Worm (Caenorhabditis elegans) whole organism, mixed stage, embryonic: ENCODE data around the gene fbxb-41.

Experiments
- ceh-83 ChIP-seq: fragments of 200-800 bp; sonication (Bioruptor generic); optimal IDR thresholded peaks from 2 replicates; lab custom pipeline; 2018; ENCODE audit warnings: mild to moderate bottlenecking, missing genetic modification characterization, missing compliant biosample characterization
- mep-1 ChIP-seq: fragments of 150-350 bp; optimal IDR thresholded peaks from 2 replicates; lab custom pipeline; 2017; ENCODE audit warnings: missing biosample characterization, missing genetic modification reagents, missing genetic modification characterization, inconsistent platforms
- nhr-12 ChIP-seq: fragments of 150-350 bp; optimal IDR thresholded peaks from 2 replicates; lab custom pipeline; 2014; ENCODE audit warnings: missing biosample characterization, missing genetic modification characterization
- nhr-2 ChIP-seq: fragments of 150-350 bp; optimal IDR thresholded peaks from 2 replicates; lab custom pipeline; 2014; ENCODE audit warnings: missing biosample characterization, missing genetic modification characterization
- nhr-28 ChIP-seq: fragments of 150-350 bp; optimal IDR thresholded peaks from 2 replicates; lab custom pipeline; 2014; ENCODE audit warnings: missing biosample characterization, missing genetic modification characterization
- snpc-4 ChIP-seq: fragments of 150-350 bp; optimal IDR thresholded peaks from 2 replicates; lab custom pipeline; 2014; ENCODE audit warnings: missing biosample characterization, missing genetic modification characterization
- unc-39 ChIP-seq: fragments of 150-350 bp; optimal IDR thresholded peaks from 2 replicates; lab custom pipeline; 2014; ENCODE audit warnings: missing biosample characterization, missing genetic modification characterization
- unc-62 ChIP-seq: fragments of 150-350 bp; optimal IDR thresholded peaks from 2 replicates; lab custom pipeline; 2014; ENCODE audit warnings: missing biosample characterization, missing genetic modification reagents, missing genetic modification characterization
- ztf-11 ChIP-seq: fragments of 150-350 bp; optimal IDR thresholded peaks from 2 replicates; lab custom pipeline; 2014; ENCODE audit warnings: missing biosample characterization, missing genetic modification characterization

DNA sequence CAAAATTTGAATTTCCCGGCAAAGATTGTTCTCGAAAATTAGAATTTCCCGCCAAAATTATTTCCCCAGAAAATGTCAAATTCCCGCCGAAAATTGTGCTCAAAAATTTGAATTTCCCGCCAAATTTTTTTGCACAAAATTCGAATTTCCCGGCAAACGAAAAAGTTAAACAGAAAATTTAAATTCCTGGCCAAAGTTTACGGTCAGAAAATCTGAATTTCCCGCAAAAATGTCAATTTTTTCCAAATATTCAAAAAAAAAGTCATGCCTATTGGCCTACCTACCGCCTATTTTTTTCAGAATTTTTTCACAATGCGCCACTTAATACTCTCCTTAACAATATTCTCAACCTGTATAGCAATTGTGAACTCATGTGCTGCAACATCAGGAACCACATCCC lies 40.7 kb upstream of the fbxb-41 start, which contains the start of gene K02E7.1:
- no peak for TF ChIP-seq nhr-2 (tag; lab: Kevin White, UChicago)
- TF ChIP-seq snpc-4 (tag; lab: Kevin White, UChicago): no peak
- TF ChIP-seq unc-39: no peak
- no peak for TF ChIP-seq mep-1 (tag; lab: Kevin White, UChicago)
- TF ChIP-seq ztf-11: no peak
- no peak for TF ChIP-seq nhr-12 (tag; lab: Kevin White, UChicago)
- no peak for TF ChIP-seq nhr-28 (tag; lab: Kevin White, UChicago)
- no peak for TF ChIP-seq ceh-83
- TF ChIP-seq unc-62 (GFP tag; lab: Kevin White, UChicago): no peak
